Worm (Caenorhabditis elegans): ENCODE results near the gene clec-27.

DNA sequence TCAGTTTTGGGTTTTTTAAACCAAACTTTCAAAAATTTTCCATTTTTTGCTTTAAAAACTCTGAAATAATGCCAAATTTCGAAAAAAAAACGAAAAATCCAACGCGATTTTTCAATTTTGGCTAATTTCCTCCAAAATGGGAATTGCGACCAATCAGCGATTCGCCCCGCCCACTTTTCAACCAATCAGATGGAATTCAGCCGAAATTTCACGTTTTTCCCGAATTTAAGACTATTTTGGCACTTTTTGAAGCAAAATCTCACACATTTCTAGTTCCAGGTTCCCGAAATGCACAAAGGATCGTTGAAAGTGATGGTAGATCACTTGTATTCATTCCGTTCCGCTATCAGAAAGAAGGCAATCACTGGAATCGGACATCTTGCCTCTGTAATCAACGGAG lies 49.6 kb upstream of the clec-27 start:
- TF ChIP-seq unc-62 (GFP tag; optimal IDR thresholded peaks at IDR 0.05) (no peak), ces-1 (GFP tag; optimal IDR thresholded peaks at IDR 0.05) (no peak), tbx-8 (GFP tag; optimal IDR thresholded peaks at IDR 0.05) (no peak), nhr-237 (tag; optimal IDR thresholded peaks at IDR 0.05) (no peak), sptf-1 (tag; optimal IDR thresholded peaks at IDR 0.05) (no peak), sem-2 (GFP tag; optimal IDR thresholded peaks at IDR 0.05) (no peak), ztf-11 (tag; optimal IDR thresholded peaks at IDR 0.05) (no peak), lsy-2 (tag; optimal IDR thresholded peaks at IDR 0.05) (no peak)

Measured in whole organism, mixed stage, embryonic.